Worm (Caenorhabditis elegans): Measurements from ENCODE around the gene nhr-40.
A peak's percentile ranks its signal among the peaks of the same experiment; 100 is the strongest.

Gene nhr-40

DNA sequence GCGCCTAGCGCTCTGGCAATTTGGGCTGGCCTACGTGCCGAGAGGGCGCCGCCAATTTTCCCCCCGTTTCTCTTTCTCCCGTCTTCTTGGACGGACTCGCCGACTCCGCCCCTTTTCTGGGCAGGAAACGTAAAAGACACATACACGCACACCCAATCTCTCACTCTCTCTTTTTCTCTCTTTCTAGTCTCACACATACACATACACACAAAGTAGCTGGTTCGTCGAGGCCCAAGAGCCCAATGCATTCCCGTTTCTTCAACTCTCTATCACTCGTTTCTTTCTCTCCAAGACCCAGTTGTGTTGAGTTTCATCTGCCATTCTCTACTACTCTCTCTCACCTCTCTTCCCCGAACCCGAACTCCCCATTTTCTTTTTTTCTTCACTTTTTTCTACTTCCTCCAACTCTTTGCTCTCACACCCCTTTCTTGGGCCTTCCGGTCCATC lies 5.1 kb downstream of the nhr-40 start (continued):
- TF ChIP-seq nhr-12 (tag; optimal IDR thresholded peaks at IDR 0.05) (no peak), nhr-19 (GFP tag; conservative IDR thresholded peaks at IDR 0.05) (peak; percentile 52), xbp-1 (tag; optimal IDR thresholded peaks at IDR 0.05) (peak; percentile 43)

DNA sequence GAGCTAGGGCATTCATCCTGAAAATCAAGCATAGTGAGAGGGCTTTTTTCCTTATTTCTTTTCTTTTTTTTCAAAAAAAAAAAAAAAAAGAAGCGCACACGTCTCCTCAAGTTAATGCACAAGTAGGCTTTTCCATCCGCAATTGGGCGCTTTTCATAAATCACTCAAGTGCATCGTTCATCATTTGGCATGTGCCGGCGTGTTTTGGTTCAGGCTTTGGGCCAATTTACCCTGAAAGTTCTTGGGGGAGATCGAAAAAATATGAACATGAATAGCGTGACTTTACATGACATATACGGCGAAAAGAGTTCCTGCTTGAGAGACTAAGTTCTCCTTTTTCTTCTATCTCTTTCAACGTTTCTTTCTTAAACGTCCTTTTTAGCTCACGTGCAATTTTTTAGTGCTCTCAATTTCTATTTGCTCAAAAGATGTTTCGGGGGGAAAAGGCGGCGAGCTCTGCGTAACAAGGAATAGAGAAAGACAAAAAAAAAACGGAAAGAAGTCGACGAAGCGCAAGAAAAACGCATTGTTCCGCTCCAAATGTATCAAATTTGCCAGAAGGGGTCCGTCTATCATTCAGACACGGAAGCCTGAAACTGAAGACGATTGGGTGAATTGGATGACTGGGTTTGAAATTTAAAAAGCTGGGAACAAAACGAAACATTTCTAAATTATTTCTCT lies 7.4 kb downstream of the nhr-40 start:
- TF ChIP-seq ztf-4 (tag; optimal IDR thresholded peaks at IDR 0.05) (no peak), lin-14 (GFP tag; optimal IDR thresholded peaks at IDR 0.05) (peak; percentile 66), lin-13 (GFP tag; optimal IDR thresholded peaks at IDR 0.05) (peak; percentile 1), alr-1 (tag; optimal IDR thresholded peaks at IDR 0.05; ENCODE audit: borderline replicate concordance) (no peak), fkh-4 (tag; optimal IDR thresholded peaks at IDR 0.05; ENCODE audit: borderline replicate concordance) (no peak), mdl-1 (tag; optimal IDR thresholded peaks at IDR 0.05) (peak in 1 of 2 experiments; percentile 3), fkh-10 (GFP tag; optimal IDR thresholded peaks at IDR 0.05) (peak; percentile 85)

DNA sequence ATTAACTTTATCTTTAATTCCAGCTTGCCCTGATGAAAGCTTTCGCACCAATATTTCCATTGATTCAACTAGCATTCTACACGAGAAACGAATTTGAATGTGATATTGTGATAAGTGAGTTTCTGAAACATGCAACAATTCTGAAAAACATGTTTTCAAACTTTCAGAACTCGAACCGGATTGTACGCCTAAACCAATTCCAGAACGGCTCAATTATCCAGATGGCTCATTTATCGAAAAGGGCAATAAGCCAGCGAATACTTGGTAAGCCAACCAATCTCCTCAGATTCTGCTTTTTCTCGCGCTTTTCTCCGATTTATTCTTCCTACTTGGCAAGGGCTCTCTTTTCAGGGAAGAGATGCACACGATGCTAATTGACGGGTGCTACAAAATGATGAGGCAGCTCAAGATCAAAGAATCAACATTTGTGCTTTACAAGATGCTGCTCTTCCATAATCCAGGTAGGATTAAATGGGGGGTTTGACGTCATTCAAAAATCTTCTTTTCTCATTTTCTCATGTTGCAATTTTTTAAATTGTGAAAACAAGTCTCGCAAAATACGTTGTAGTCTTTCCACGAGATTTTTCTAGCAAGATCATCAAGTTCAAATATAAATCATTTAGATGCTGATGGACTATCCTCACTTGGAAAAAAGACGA lies 10.7 kb downstream of the nhr-40 start:
- TF ChIP-seq fkh-4 (tag; optimal IDR thresholded peaks at IDR 0.05; ENCODE audit: borderline replicate concordance) = peak; percentile 39
- 0 out of 2 replicates have a peak, but pooled peaks have one; percentile 11 for TF ChIP-seq nhr-19 (GFP tag; conservative IDR thresholded peaks at IDR 0.05)
- TF ChIP-seq ceh-88 (GFP tag; IDR thresholded peaks at IDR 0.05) = 0 out of 2 replicates have a peak, but pooled peaks have one; percentile 13
- peak; percentile 64 for TF ChIP-seq sox-4 (tag; optimal IDR thresholded peaks at IDR 0.05)
- no peak for TF ChIP-seq tlp-1 (tag; optimal IDR thresholded peaks at IDR 0.05)
- no peak for TF ChIP-seq aha-1 (tag; optimal IDR thresholded peaks at IDR 0.05)
- peak; percentile 0 to 25 for TF ChIP-seq lsy-2 (tag; optimal IDR thresholded peaks at IDR 0.05)
- TF ChIP-seq efl-1 (optimal IDR thresholded peaks at IDR 0.05) = no peak
- TF ChIP-seq efl-1 (GFP tag; optimal IDR thresholded peaks at IDR 0.05 in 1 of 2) = no peak
- peak; percentile 51 for TF ChIP-seq nhr-20 (tag; optimal IDR thresholded peaks at IDR 0.05)
- peak in 1 of 3 experiments; percentile 10 for TF ChIP-seq ceh-82 (tag; optimal IDR thresholded peaks at IDR 0.05)
- no peak for TF ChIP-seq F16B12.6 (tag; optimal IDR thresholded peaks at IDR 0.05)
- TF ChIP-seq unc-30 (tag; optimal IDR thresholded peaks at IDR 0.05) = peak; percentile 85
- peak; percentile 25 for TF ChIP-seq fkh-10 (GFP tag; optimal IDR thresholded peaks at IDR 0.05)
- TF ChIP-seq skn-1 (tag; optimal IDR thresholded peaks at IDR 0.05) = no peak
- peak; percentile 55 for TF ChIP-seq nhr-47 (tag; optimal IDR thresholded peaks at IDR 0.05)
- peak; percentile 65 for TF ChIP-seq lin-14 (GFP tag; optimal IDR thresholded peaks at IDR 0.05)
- no peak for TF ChIP-seq ama-1 (optimal IDR thresholded peaks at IDR 0.05)
- peak; percentile 31 for TF ChIP-seq nhr-11 (tag; optimal IDR thresholded peaks at IDR 0.05)
- no peak for TF ChIP-seq dpl-1 (GFP tag; optimal IDR thresholded peaks at IDR 0.05)
- TF ChIP-seq fkh-8 (tag; optimal IDR thresholded peaks at IDR 0.05) = peak; percentile 10
- peak; percentile 15 for TF ChIP-seq swsn-7 (tag; optimal IDR thresholded peaks at IDR 0.05)
- TF ChIP-seq egl-27 (tag; optimal IDR thresholded peaks at IDR 0.05) = no peak
- peak; percentile 29 for TF ChIP-seq egl-13 (tag; optimal IDR thresholded peaks at IDR 0.05)
- peak; percentile 94 for TF ChIP-seq dsc-1 (tag; optimal IDR thresholded peaks at IDR 0.05)
- TF ChIP-seq nhr-71 (tag; optimal IDR thresholded peaks at IDR 0.05) = peak; percentile 53
- TF ChIP-seq pax-3 (tag; optimal IDR thresholded peaks at IDR 0.05) = peak; percentile 71

DNA sequence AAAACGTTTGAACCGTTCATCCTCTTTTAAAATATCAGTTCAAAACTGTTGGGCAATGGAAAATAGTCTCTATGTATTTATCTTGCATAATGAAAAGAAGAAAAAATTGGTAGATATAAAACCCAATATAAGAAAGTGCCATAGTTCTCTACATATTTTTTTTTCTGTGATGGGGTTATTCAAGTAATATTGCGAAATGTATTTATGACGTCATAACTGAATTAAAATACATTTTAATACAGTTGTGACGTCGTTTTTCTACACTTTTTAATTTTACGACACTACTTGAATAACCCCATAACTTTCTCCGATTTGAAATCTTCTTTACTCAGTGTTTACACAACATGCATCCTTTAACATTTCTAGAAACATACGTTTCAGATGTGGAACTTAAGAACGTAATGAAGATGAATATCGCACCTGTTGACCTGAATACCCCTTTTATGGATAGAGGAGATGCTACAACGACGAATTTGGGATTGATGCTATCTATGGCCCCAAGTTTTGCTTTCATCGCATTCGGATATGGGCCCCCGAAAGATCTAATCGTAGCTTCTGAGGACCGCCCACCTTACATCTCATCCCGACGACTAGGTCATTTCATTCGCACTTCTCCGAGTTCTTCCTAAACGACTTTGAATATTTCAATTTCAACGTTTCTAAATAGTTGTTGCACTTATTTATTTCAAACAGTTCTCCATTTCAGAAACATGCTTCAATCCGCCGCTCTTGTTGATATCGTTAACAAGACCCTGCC lies 13.9 kb downstream of the nhr-40 start, which contains the start of gene T03G6.1:
Gene T03G6.1 (plus strand): TSS at position 707 of the 757 bp plus-strand sequence.
- TF ChIP-seq aly-2 (tag; optimal IDR thresholded peaks at IDR 0.05) (no peak), nhr-84 (tag; optimal IDR thresholded peaks at IDR 0.05) (no peak), blmp-1 (tag; optimal IDR thresholded peaks at IDR 0.05) (peak; percentile 50), ets-5 (GFP tag; IDR thresholded peaks at IDR 0.05) (no peak)

All from whole organism, L1 larva.